Worm (Caenorhabditis elegans) whole organism, young adult: ENCODE data around the gene Y46G5A.18.

ENCODE experiments used
- C06A6.2 ChIP-seq: fragments of 200-800 bp; sonication (Bioruptor generic); conservative IDR thresholded peaks from 2 replicates; pipeline ENCODE4 v1.3.6; 2022; ENCODE audit warnings: missing genetic modification characterization, missing compliant biosample characterization
- F23B12.7 ChIP-seq: sonication (generic microtip); optimal IDR thresholded peaks from 2 replicates; lab custom pipeline; 2017; ENCODE audit warnings: missing genetic modification characterization, mild to moderate bottlenecking, missing compliant biosample characterization, antibody characterized with exemption, moderate library complexity; ENCODE audit not compliant: insufficient read depth
- T07F8.4 ChIP-seq: sonication (generic microtip); optimal IDR thresholded peaks from 2 replicates; lab custom pipeline; 2016; ENCODE audit warnings: mild to moderate bottlenecking, missing genetic modification characterization, moderate library complexity, missing compliant biosample characterization
- Y53F4B.3 ChIP-seq: fragments of 200-800 bp; sonication (Bioruptor generic); IDR thresholded peaks from 2 replicates; pipeline ENCODE4 v1.3.6; 2022; ENCODE audit warnings: missing genetic modification reagents, missing genetic modification characterization, missing compliant biosample characterization
- Y67H2A.10 ChIP-seq: fragments of 200-800 bp; sonication (Bioruptor generic); conservative IDR thresholded peaks from 2 replicates; pipeline ENCODE4 v1.3.6; 2022; ENCODE audit warnings: missing genetic modification reagents, missing genetic modification characterization, missing compliant biosample characterization
- Y79H2A.3 ChIP-seq: fragments of 200-800 bp; sonication (Bioruptor generic); conservative IDR thresholded peaks from 2 replicates; pipeline ENCODE4 v1.3.6; 2022; ENCODE audit warnings: missing genetic modification reagents, missing genetic modification characterization, missing compliant biosample characterization
- Y95B8A.8 ChIP-seq: fragments of 200-800 bp; sonication (Bioruptor generic); IDR thresholded peaks from 2 replicates; pipeline ENCODE4 v1.3.6; 2022; ENCODE audit warnings: missing genetic modification reagents, missing genetic modification characterization, missing compliant biosample characterization
- ZK185.1 ChIP-seq: sonication (generic microtip); optimal IDR thresholded peaks from 2 replicates; lab custom pipeline; 2016; ENCODE audit warnings: mild to moderate bottlenecking, missing genetic modification characterization, missing compliant biosample characterization; ENCODE audit not compliant: poor library complexity, severe bottlenecking
- aptf-3 ChIP-seq: fragments of 200-800 bp; sonication (Bioruptor generic); IDR thresholded peaks from 2 replicates; pipeline ENCODE4 v1.3.6; 2022; ENCODE audit warnings: missing genetic modification characterization, missing compliant biosample characterization
- atf-7 ChIP-seq: sonication (generic microtip); optimal IDR thresholded peaks from 2 replicates; lab custom pipeline; 2017; ENCODE audit warnings: mild to moderate bottlenecking, missing genetic modification characterization, missing compliant biosample characterization
- efl-1 ChIP-seq: fragments of 150-350 bp; optimal IDR thresholded peaks from 2 replicates; lab custom pipeline; 2014; ENCODE audit warnings: missing biosample characterization, missing genetic modification reagents, missing genetic modification characterization
- egrh-3 ChIP-seq: fragments of 200-800 bp; sonication (Bioruptor generic); IDR thresholded peaks from 2 replicates; pipeline ENCODE4 v1.3.6; 2022; ENCODE audit warnings: missing genetic modification reagents, missing genetic modification characterization, missing compliant biosample characterization
- ekl-4 ChIP-seq: fragments of 200-800 bp; sonication (Bioruptor generic); IDR thresholded peaks from 2 replicates; pipeline ENCODE4 v1.3.6; 2022; ENCODE audit warnings: missing genetic modification reagents, missing genetic modification characterization, missing compliant biosample characterization
- ets-4 ChIP-seq: fragments of 200-800 bp; sonication (Bioruptor generic); optimal IDR thresholded peaks from 2 replicates; lab custom pipeline; 2018; ENCODE audit warnings: mild to moderate bottlenecking, missing genetic modification characterization, missing compliant biosample characterization
- fkh-3 ChIP-seq: sonication (generic microtip); optimal IDR thresholded peaks from 2 replicates; lab custom pipeline; 2016; ENCODE audit warnings: mild to moderate bottlenecking, missing genetic modification characterization, missing compliant biosample characterization
- hsf-1 ChIP-seq: fragments of 200-800 bp; sonication (Bioruptor generic); IDR thresholded peaks from 2 replicates; pipeline ENCODE4 v1.3.6; 2022; ENCODE audit warnings: missing genetic modification reagents, missing genetic modification characterization, missing compliant biosample characterization
- lag-1 ChIP-seq: fragments of 200-800 bp; sonication (Bioruptor generic); IDR thresholded peaks from 2 replicates; pipeline ENCODE4 v1.3.6; 2022; ENCODE audit warnings: missing genetic modification reagents, missing genetic modification characterization, missing compliant biosample characterization
- let-526 ChIP-seq: fragments of 200-800 bp; sonication (Bioruptor generic); IDR thresholded peaks from 2 replicates; pipeline ENCODE4 v1.3.6; 2022; ENCODE audit warnings: missing genetic modification reagents, missing genetic modification characterization, missing compliant biosample characterization
- lin-26 ChIP-seq: fragments of 200-800 bp; sonication (Bioruptor generic); IDR thresholded peaks from 2 replicates; pipeline ENCODE4 v1.3.6; 2022; ENCODE audit warnings: missing genetic modification reagents, missing genetic modification characterization, missing compliant biosample characterization
- madf-3 ChIP-seq: fragments of 200-800 bp; sonication (Bioruptor generic); IDR thresholded peaks from 2 replicates; pipeline ENCODE4 v1.3.6; 2022; ENCODE audit warnings: missing genetic modification reagents, missing genetic modification characterization, missing compliant biosample characterization
- mcd-1 ChIP-seq: fragments of 200-800 bp; sonication (Bioruptor generic); IDR thresholded peaks from 2 replicates; pipeline ENCODE4 v1.3.6; 2022; ENCODE audit warnings: missing genetic modification reagents, missing genetic modification characterization, missing compliant biosample characterization
- mel-28 ChIP-seq: sonication (generic microtip); optimal IDR thresholded peaks from 2 replicates; lab custom pipeline; 2016; ENCODE audit warnings: borderline replicate concordance, mild to moderate bottlenecking, missing genetic modification characterization, missing compliant biosample characterization
- nfya-1 ChIP-seq: sonication (generic microtip); optimal IDR thresholded peaks from 2 replicates; lab custom pipeline; 2017; ENCODE audit warnings: antibody characterized with exemption, missing compliant biosample characterization, missing genetic modification characterization, borderline replicate concordance; ENCODE audit not compliant: insufficient read depth
- nfya-2 ChIP-seq: fragments of 200-800 bp; sonication (Bioruptor generic); IDR thresholded peaks from 2 replicates; pipeline ENCODE4 v1.3.6; 2022; ENCODE audit warnings: missing genetic modification reagents, missing genetic modification characterization, missing compliant biosample characterization
- nhr-80 ChIP-seq: sonication (generic microtip); optimal IDR thresholded peaks from 2 replicates; lab custom pipeline; 2016; ENCODE audit warnings: missing genetic modification characterization, missing compliant biosample characterization
- nhr-90 ChIP-seq: sonication (generic microtip); optimal IDR thresholded peaks from 2 replicates; lab custom pipeline; 2016; ENCODE audit warnings: missing genotype, mild to moderate bottlenecking, missing genetic modification characterization, missing compliant biosample characterization
- rec-8 ChIP-seq, 2 experiments: sonication (generic microtip); optimal IDR thresholded peaks; 2 replicates each; lab custom pipeline; 2016; ENCODE audit warnings: mild to moderate bottlenecking in 2 of 2, missing genetic modification characterization in 2 of 2, missing genetic modification reagents in 2 of 2, missing genotype in 2 of 2, missing biosample characterization in 1 of 2, missing compliant biosample characterization in 1 of 2, moderate library complexity in 1 of 2
- rpc-1 ChIP-seq, 2 experiments: fragments of 150-350 bp in 1 of 2; sonication (generic microtip) in 1 of 2; optimal IDR thresholded peaks; 2 replicates each; lab custom pipeline; 2014 to 2018; ENCODE audit warnings: missing biosample characterization in 1 of 2, missing genetic modification characterization in 1 of 2, missing genetic modification reagents in 1 of 2, missing genotype in 1 of 2
- sdz-38 ChIP-seq: sonication (generic microtip); optimal IDR thresholded peaks from 2 replicates; lab custom pipeline; 2016; ENCODE audit warnings: missing genotype, missing genetic modification characterization, missing compliant biosample characterization
- snpc-3.4 ChIP-seq: sonication (generic microtip); optimal IDR thresholded peaks from 2 replicates; lab custom pipeline; 2017; ENCODE audit warnings: missing genetic modification characterization, mild to moderate bottlenecking, missing compliant biosample characterization, antibody characterized with exemption, moderate library complexity, missing genotype, missing genetic modification reagents
- tbp1 ChIP-seq: fragments of 200-800 bp; sonication (Bioruptor generic); optimal IDR thresholded peaks from 2 replicates; lab custom pipeline; 2018; ENCODE audit warnings: mild to moderate bottlenecking, missing genetic modification characterization, missing compliant biosample characterization
- unc-130 ChIP-seq: sonication (generic microtip); optimal IDR thresholded peaks from 2 replicates; lab custom pipeline; 2016; ENCODE audit warnings: missing genetic modification reagents, missing genetic modification characterization, missing compliant biosample characterization
- xnd-1 ChIP-seq: sonication (generic microtip); optimal IDR thresholded peaks from 2 replicates; lab custom pipeline; 2016; ENCODE audit warnings: missing genotype, missing genetic modification reagents, missing genetic modification characterization, missing compliant biosample characterization
- zim-3 ChIP-seq: sonication (generic microtip); optimal IDR thresholded peaks from 2 replicates; lab custom pipeline; 2017; ENCODE audit warnings: mild to moderate bottlenecking, missing genetic modification characterization, moderate library complexity, missing compliant biosample characterization
- ztf-25 ChIP-seq: fragments of 200-800 bp; sonication (Bioruptor generic); IDR thresholded peaks from 2 replicates; pipeline ENCODE4 v1.3.6; 2022; ENCODE audit warnings: missing genetic modification reagents, missing genetic modification characterization, missing compliant biosample characterization

Gene Y46G5A.18

DNA sequence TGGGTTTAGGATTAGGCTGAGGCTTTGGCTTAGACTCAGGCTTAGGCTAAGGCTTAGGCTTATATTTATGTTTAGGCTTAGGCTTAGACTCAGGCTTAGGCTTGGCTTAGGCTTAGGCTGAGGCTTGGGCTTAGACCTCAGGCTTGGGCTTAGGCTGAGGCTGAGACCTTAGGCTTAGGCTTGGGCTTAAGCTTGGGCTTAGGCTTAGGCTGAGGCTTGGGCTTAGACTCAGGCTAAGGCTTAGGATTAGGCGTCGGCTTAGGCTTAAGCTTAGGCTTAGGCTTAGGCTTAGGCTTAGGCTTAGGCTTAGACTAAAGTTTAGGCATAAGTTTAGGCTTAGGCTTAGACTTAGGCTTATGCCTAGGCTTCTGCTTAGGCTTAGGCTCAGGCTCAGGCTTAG is 19.4 kb upstream of the Y46G5A.18 start:
- TF ChIP-seq egrh-3 (GFP tag; lab: Robert Waterston, UW), result 0 out of 2 replicates have a peak, but pooled peaks have one; percentile 6
- TF ChIP-seq ztf-25, result no peak

DNA sequence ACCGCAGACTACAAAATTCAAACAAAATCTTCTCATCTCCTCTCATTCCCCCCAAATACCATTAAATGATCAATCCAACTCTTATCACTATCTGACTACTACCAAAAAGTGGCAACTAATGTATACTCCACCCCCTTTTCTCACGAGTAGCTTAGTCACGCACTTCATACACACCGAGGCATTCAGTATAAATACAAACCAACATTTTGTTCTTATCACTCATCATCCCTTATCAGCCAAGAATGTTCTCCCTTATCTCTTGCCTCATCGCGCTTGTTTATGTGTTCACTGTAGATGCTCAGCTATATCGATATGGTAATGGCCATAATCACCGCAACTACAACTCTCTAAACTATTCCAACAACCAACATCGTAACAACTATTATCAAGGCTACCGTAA is 18.4 kb upstream of the Y46G5A.18 start, which contains the start of gene Y46G5A.36:
Gene Y46G5A.36, plus strand, starts transcription at position 243 of the 400 bp plus-strand sequence.
- TF ChIP-seq madf-3 (GFP tag; lab: Robert Waterston, UW) (no peak), nhr-80 (tag; lab: Kevin White, UChicago) (peak; percentile 41), zim-3 (tag; lab: Kevin White, UChicago) (no peak)
- TF ChIP-seq, all 124 proteins: peak for 1

DNA sequence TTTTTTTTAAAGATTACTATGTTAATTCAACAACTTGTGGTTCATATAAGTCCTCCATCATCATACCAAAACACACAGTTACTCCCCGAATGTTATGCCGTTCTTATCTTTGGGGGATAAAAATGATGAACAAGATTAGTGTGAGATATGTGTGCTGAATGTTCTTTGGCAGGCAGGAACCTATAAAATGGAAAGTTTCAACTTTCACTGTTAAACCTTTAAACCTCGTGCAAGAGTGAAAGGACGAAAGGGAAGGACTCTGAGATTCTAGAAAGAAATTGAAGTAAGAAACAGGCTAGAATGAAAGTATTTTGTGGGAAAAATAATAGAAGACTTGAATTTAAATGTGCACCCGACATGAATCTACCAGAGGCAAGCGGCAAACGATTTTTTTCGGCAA is 14.9 kb upstream of the Y46G5A.18 start:
- TF ChIP-seq rec-8 (tag; optimal IDR thresholded peaks at IDR 0.05; lab: Kevin White, UChicago) (no peak), lin-26 (GFP tag; lab: Robert Waterston, UW) (no peak), snpc-3.4 (tag; lab: Kevin White, UChicago) (no peak), nfya-2 (no peak)

DNA sequence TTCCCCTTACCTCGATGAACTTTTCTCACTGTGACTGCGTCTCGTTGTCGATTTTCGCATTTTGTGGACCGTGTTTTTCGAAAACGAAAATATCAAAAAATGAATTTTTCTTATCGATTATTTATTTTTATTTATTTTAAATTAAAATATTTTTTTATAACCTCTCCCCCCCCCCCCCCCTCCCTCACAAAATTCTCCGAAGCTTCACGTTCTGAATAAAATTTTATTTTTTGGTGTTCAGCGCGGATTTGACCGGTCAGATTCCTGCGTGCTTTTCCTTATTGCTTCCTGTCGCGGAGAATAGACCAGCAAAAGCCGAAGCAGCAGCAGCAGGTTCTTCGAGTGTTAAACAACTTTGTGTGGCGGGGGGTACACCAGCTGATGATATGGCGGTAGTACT is 13.4 kb upstream of the Y46G5A.18 start, which contains the start of gene Y46G5A.22:
Gene Y46G5A.22, minus strand, starts transcription at position 101 of the 400 bp plus-strand sequence.
- TF ChIP-seq Y95B8A.8 (no peak), xnd-1 (no peak), ekl-4 (GFP tag; lab: Robert Waterston, UW) (no peak), lin-26 (GFP tag; lab: Robert Waterston, UW) (no peak), hsf-1 (GFP tag; lab: Robert Waterston, UW) (no peak), T07F8.4 (tag; lab: Kevin White, UChicago) (no peak), unc-130 (GFP tag; lab: Kevin White, UChicago) (no peak), rpc-1 (optimal IDR thresholded peaks at IDR 0.05; lab: Kevin White, UChicago) (no peak), rpc-1 (tag; optimal IDR thresholded peaks at IDR 0.05; lab: Kevin White, UChicago) (no peak), rec-8 (tag; optimal IDR thresholded peaks at IDR 0.05; lab: Kevin White, UChicago) (no peak), snpc-3.4 (tag; lab: Kevin White, UChicago) (no peak), sdz-38 (tag; lab: Kevin White, UChicago) (no peak), nhr-80 (tag; lab: Kevin White, UChicago) (no peak), fkh-3 (tag; lab: Kevin White, UChicago) (no peak), tbp1 (GFP tag; lab: Kevin White, UChicago) (no peak), Y67H2A.10 (GFP tag; lab: Robert Waterston, UW) (no peak)

DNA sequence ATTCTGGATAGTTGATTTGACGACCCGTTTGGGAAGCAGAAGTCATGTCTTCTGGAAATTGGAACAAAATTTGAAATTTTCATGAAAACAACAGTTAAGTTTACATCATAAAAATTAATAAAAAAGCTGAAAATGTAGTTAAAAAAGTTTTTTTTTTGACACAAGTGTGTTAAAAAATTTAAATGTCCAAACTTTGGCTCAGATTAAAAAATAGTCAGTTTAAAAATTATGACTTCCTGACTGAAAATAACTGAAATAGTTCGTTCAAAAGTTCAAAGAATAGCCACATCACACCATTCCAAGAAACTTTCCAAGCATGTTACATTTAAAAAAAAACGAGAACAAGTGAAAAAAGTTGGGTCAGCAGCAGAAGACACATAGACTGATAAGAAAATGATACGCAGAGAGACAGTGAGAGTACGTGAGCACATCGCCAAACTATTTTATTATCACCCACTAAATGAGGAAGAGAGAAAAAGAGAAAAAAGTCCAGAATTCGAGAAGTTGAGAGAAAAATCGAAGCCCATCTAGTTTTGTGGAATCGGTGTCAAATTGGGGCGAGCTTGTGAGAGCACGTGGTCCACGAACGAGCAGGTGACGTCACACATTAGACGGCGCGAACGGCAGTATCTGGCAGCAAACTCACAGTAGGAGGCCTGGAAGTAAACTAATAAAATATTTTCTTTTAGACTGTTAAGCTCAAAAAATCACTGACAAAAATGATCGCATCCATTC is 11.5 kb upstream of the Y46G5A.18 start, which contains the start of gene acl-7:
Gene acl-7, minus strand, starts transcription at position 51 of the 735 bp plus-strand sequence.
- TF ChIP-seq rec-8 (tag; optimal IDR thresholded peaks at IDR 0.05; lab: Kevin White, UChicago) (no peak), ZK185.1 (tag; lab: Kevin White, UChicago) (no peak), ekl-4 (GFP tag; lab: Robert Waterston, UW) (no peak), F23B12.7 (tag; lab: Kevin White, UChicago) (no peak), mel-28 (tag; lab: Kevin White, UChicago) (no peak), Y79H2A.3 (no peak), Y53F4B.3 (GFP tag; lab: Robert Waterston, UW) (no peak), nfya-1 (tag; lab: Kevin White, UChicago) (no peak), let-526 (GFP tag; lab: Robert Waterston, UW) (no peak), C06A6.2 (GFP tag; lab: Robert Waterston, UW) (no peak), lag-1 (GFP tag; lab: Robert Waterston, UW) (no peak), ets-4 (no peak), nhr-90 (tag; lab: Kevin White, UChicago) (no peak), xnd-1 (no peak), atf-7 (tag; lab: Kevin White, UChicago) (peak; percentile 23), mcd-1 (GFP tag; lab: Robert Waterston, UW) (0 out of 2 replicates have a peak, but pooled peaks have one; percentile 27), efl-1 (GFP tag; lab: Kevin White, UChicago) (no peak), nhr-80 (tag; lab: Kevin White, UChicago) (peak; percentile 76), aptf-3 (GFP tag; lab: Robert Waterston, UW) (no peak)
